Worm (Caenorhabditis elegans) whole organism, young adult: ENCODE measurements around the gene alr-1.
A peak's percentile ranks its signal among the peaks of the same experiment; 100 is the strongest.

Source experiments
- F22D6.2 ChIP-seq: sonication (generic microtip); optimal IDR thresholded peaks from 2 replicates; lab custom pipeline; 2016; ENCODE audit warnings: mild to moderate bottlenecking, missing genetic modification characterization, missing compliant biosample characterization
- F39B2.1 ChIP-seq: fragments of 200-800 bp; sonication (Bioruptor generic); IDR thresholded peaks from 2 replicates; pipeline ENCODE4 v1.3.6; 2022; ENCODE audit warnings: missing genetic modification reagents, missing genetic modification characterization, missing compliant biosample characterization
- F49E8.2 ChIP-seq: sonication (generic microtip); optimal IDR thresholded peaks from 3 replicates; lab custom pipeline; 2017; ENCODE audit warnings: missing genetic modification characterization, mild to moderate bottlenecking, missing compliant biosample characterization, antibody characterized with exemption, moderate library complexity; ENCODE audit not compliant: insufficient read depth
- F57C9.4 ChIP-seq: sonication (generic microtip); optimal IDR thresholded peaks from 2 replicates; lab custom pipeline; 2017; ENCODE audit warnings: mild to moderate bottlenecking, missing genetic modification characterization, missing compliant biosample characterization
- T07F8.4 ChIP-seq: sonication (generic microtip); optimal IDR thresholded peaks from 2 replicates; lab custom pipeline; 2016; ENCODE audit warnings: mild to moderate bottlenecking, missing genetic modification characterization, moderate library complexity, missing compliant biosample characterization
- T26A5.8 ChIP-seq: sonication (generic microtip); optimal IDR thresholded peaks from 2 replicates; lab custom pipeline; 2016; ENCODE audit warnings: missing genetic modification characterization, missing compliant biosample characterization
- Y53F4B.3 ChIP-seq: fragments of 200-800 bp; sonication (Bioruptor generic); IDR thresholded peaks from 2 replicates; pipeline ENCODE4 v1.3.6; 2022; ENCODE audit warnings: missing genetic modification reagents, missing genetic modification characterization, missing compliant biosample characterization
- Y56A3A.18 ChIP-seq: fragments of 200-800 bp; sonication (Bioruptor generic); IDR thresholded peaks from 2 replicates; pipeline ENCODE4 v1.3.6; 2022; ENCODE audit warnings: missing genetic modification reagents, missing genetic modification characterization, missing compliant biosample characterization
- ama-1 ChIP-seq, 3 experiments: fragments of 150-350 bp in 1 of 3; sonication (generic microtip) in 2 of 3; optimal IDR thresholded peaks; 2 replicates each; lab custom pipeline; 2014 to 2018; ENCODE audit warnings: missing biosample characterization in 2 of 3, missing genetic modification characterization in 2 of 3, missing genetic modification reagents in 2 of 3
- athp-1 ChIP-seq: sonication (generic microtip); optimal IDR thresholded peaks from 2 replicates; lab custom pipeline; 2017; ENCODE audit warnings: mild to moderate bottlenecking, missing genetic modification characterization, missing compliant biosample characterization
- attf-3 ChIP-seq: fragments of 200-800 bp; sonication (Bioruptor generic); conservative IDR thresholded peaks from 2 replicates; pipeline ENCODE4 v1.3.6; 2022; ENCODE audit warnings: missing genetic modification reagents, missing genetic modification characterization, missing compliant biosample characterization
- bed-1 ChIP-seq: fragments of 200-800 bp; sonication (Bioruptor generic); IDR thresholded peaks from 2 replicates; pipeline ENCODE4 v1.3.6; 2022; ENCODE audit warnings: missing genetic modification reagents, missing genetic modification characterization, missing compliant biosample characterization
- dox-1 ChIP-seq: fragments of 200-800 bp; sonication (Bioruptor generic); IDR thresholded peaks from 2 replicates; pipeline ENCODE4 v1.3.6; 2022; ENCODE audit warnings: missing genetic modification reagents, missing genetic modification characterization, missing compliant biosample characterization
- ekl-4 ChIP-seq: fragments of 200-800 bp; sonication (Bioruptor generic); IDR thresholded peaks from 2 replicates; pipeline ENCODE4 v1.3.6; 2022; ENCODE audit warnings: missing genetic modification reagents, missing genetic modification characterization, missing compliant biosample characterization
- fkh-3 ChIP-seq: sonication (generic microtip); optimal IDR thresholded peaks from 2 replicates; lab custom pipeline; 2016; ENCODE audit warnings: mild to moderate bottlenecking, missing genetic modification characterization, missing compliant biosample characterization
- gei-17 ChIP-seq: fragments of 200-800 bp; sonication (Bioruptor generic); optimal IDR thresholded peaks from 2 replicates; lab custom pipeline; 2018; ENCODE audit warnings: mild to moderate bottlenecking, missing genetic modification characterization, missing compliant biosample characterization
- hlh-12 ChIP-seq: sonication (generic microtip); optimal IDR thresholded peaks from 2 replicates; lab custom pipeline; 2016; ENCODE audit warnings: missing genetic modification characterization, missing compliant biosample characterization
- hrde-1 ChIP-seq: sonication (generic microtip); optimal IDR thresholded peaks from 2 replicates; lab custom pipeline; 2016; ENCODE audit warnings: missing genetic modification characterization, mild to moderate bottlenecking, missing compliant biosample characterization, moderate library complexity, missing genotype, missing genetic modification reagents, borderline replicate concordance
- let-526 ChIP-seq: fragments of 200-800 bp; sonication (Bioruptor generic); IDR thresholded peaks from 2 replicates; pipeline ENCODE4 v1.3.6; 2022; ENCODE audit warnings: missing genetic modification reagents, missing genetic modification characterization, missing compliant biosample characterization
- lin-26 ChIP-seq: fragments of 200-800 bp; sonication (Bioruptor generic); IDR thresholded peaks from 2 replicates; pipeline ENCODE4 v1.3.6; 2022; ENCODE audit warnings: missing genetic modification reagents, missing genetic modification characterization, missing compliant biosample characterization
- lir-1 ChIP-seq: fragments of 200-800 bp; sonication (Bioruptor generic); conservative IDR thresholded peaks from 2 replicates; pipeline ENCODE4 v1.3.6; 2022; ENCODE audit warnings: missing genetic modification reagents, missing genetic modification characterization, missing compliant biosample characterization
- lsy-27 ChIP-seq: sonication (generic microtip); optimal IDR thresholded peaks from 2 replicates; lab custom pipeline; 2017; ENCODE audit warnings: missing genetic modification characterization, mild to moderate bottlenecking, missing compliant biosample characterization, antibody characterized with exemption, missing genotype, borderline replicate concordance; ENCODE audit not compliant: insufficient read depth
- madf-8 ChIP-seq: fragments of 200-800 bp; sonication (Bioruptor generic); conservative IDR thresholded peaks from 2 replicates; pipeline ENCODE4 v1.3.6; 2022; ENCODE audit warnings: missing genetic modification reagents, missing genetic modification characterization, missing compliant biosample characterization
- mcd-1 ChIP-seq: fragments of 200-800 bp; sonication (Bioruptor generic); IDR thresholded peaks from 2 replicates; pipeline ENCODE4 v1.3.6; 2022; ENCODE audit warnings: missing genetic modification reagents, missing genetic modification characterization, missing compliant biosample characterization
- nfyb-1 ChIP-seq: fragments of 200-800 bp; sonication (Bioruptor generic); IDR thresholded peaks from 2 replicates; pipeline ENCODE4 v1.3.6; 2022; ENCODE audit warnings: missing genetic modification reagents, missing genetic modification characterization, missing compliant biosample characterization
- nhr-27 ChIP-seq: fragments of 200-800 bp; sonication (Bioruptor generic); optimal IDR thresholded peaks from 2 replicates; lab custom pipeline; 2018; ENCODE audit warnings: mild to moderate bottlenecking, missing genetic modification characterization, moderate library complexity, missing compliant biosample characterization
- nhr-90 ChIP-seq: sonication (generic microtip); optimal IDR thresholded peaks from 2 replicates; lab custom pipeline; 2016; ENCODE audit warnings: missing genotype, mild to moderate bottlenecking, missing genetic modification characterization, missing compliant biosample characterization
- pha-4 ChIP-seq: fragments of 150-350 bp; sonication (generic microtip); optimal IDR thresholded peaks from 2 replicates; lab custom pipeline; 2014; ENCODE audit warnings: missing biosample characterization, missing genetic modification reagents, missing genetic modification characterization
- rcor-1 ChIP-seq: fragments of 200-800 bp; sonication (Bioruptor generic); IDR thresholded peaks from 2 replicates; pipeline ENCODE4 v1.3.6; 2022; ENCODE audit warnings: missing genetic modification reagents, missing genetic modification characterization, missing compliant biosample characterization
- rpc-1 ChIP-seq, 2 experiments: fragments of 150-350 bp in 1 of 2; sonication (generic microtip) in 1 of 2; optimal IDR thresholded peaks; 2 replicates each; lab custom pipeline; 2014 to 2018; ENCODE audit warnings: missing biosample characterization in 1 of 2, missing genetic modification characterization in 1 of 2, missing genetic modification reagents in 1 of 2, missing genotype in 1 of 2
- snpc-1.1 ChIP-seq: sonication (generic microtip); optimal IDR thresholded peaks from 2 replicates; lab custom pipeline; 2017; ENCODE audit warnings: missing genetic modification characterization, mild to moderate bottlenecking, missing compliant biosample characterization, antibody characterized with exemption, moderate library complexity, missing genotype, missing genetic modification reagents; ENCODE audit not compliant: insufficient read depth
- snpc-1.3 ChIP-seq: sonication (generic microtip); optimal IDR thresholded peaks from 2 replicates; lab custom pipeline; 2017; ENCODE audit warnings: missing genetic modification characterization, mild to moderate bottlenecking, missing compliant biosample characterization, antibody characterized with exemption, moderate library complexity, missing genotype, missing genetic modification reagents; ENCODE audit not compliant: insufficient read depth
- snpc-3.4 ChIP-seq: sonication (generic microtip); optimal IDR thresholded peaks from 2 replicates; lab custom pipeline; 2017; ENCODE audit warnings: missing genetic modification characterization, mild to moderate bottlenecking, missing compliant biosample characterization, antibody characterized with exemption, moderate library complexity, missing genotype, missing genetic modification reagents
- snpc-4 ChIP-seq, 5 experiments: fragments of 150-350 bp in 1 of 5; sonication (generic microtip) in 4 of 5; optimal IDR thresholded peaks; 2 replicates each; lab custom pipeline; 2014 to 2018; ENCODE audit warnings: missing genetic modification characterization in 5 of 5, missing biosample characterization in 3 of 5, antibody characterized with exemption in 2 of 5, mild to moderate bottlenecking in 2 of 5, missing compliant biosample characterization in 2 of 5, missing genotype in 2 of 5, moderate library complexity in 2 of 5, missing genetic modification reagents in 1 of 5
- sptf-2 ChIP-seq: fragments of 200-800 bp; sonication (Bioruptor generic); optimal IDR thresholded peaks from 2 replicates; lab custom pipeline; 2018; ENCODE audit warnings: mild to moderate bottlenecking, missing genetic modification characterization, missing compliant biosample characterization
- tbx-9 ChIP-seq: sonication (generic microtip); optimal IDR thresholded peaks from 2 replicates; lab custom pipeline; 2016; ENCODE audit warnings: borderline replicate concordance, missing genetic modification characterization, inconsistent platforms, missing compliant biosample characterization
- tlf-1 ChIP-seq: fragments of 200-800 bp; sonication (Bioruptor generic); optimal IDR thresholded peaks from 2 replicates; lab custom pipeline; 2018; ENCODE audit warnings: mild to moderate bottlenecking, missing genetic modification characterization, missing compliant biosample characterization
- xnd-1 ChIP-seq: sonication (generic microtip); optimal IDR thresholded peaks from 2 replicates; lab custom pipeline; 2016; ENCODE audit warnings: missing genotype, missing genetic modification reagents, missing genetic modification characterization, missing compliant biosample characterization
- zim-3 ChIP-seq: sonication (generic microtip); optimal IDR thresholded peaks from 2 replicates; lab custom pipeline; 2017; ENCODE audit warnings: mild to moderate bottlenecking, missing genetic modification characterization, moderate library complexity, missing compliant biosample characterization
- ztf-18 ChIP-seq: sonication (generic microtip); optimal IDR thresholded peaks from 2 replicates; lab custom pipeline; 2016; ENCODE audit warnings: missing genotype, mild to moderate bottlenecking, missing genetic modification characterization, missing compliant biosample characterization
- ztf-26 ChIP-seq: sonication (generic microtip); optimal IDR thresholded peaks from 2 replicates; lab custom pipeline; 2017; ENCODE audit warnings: missing genetic modification characterization, missing compliant biosample characterization
- ztf-28 ChIP-seq: fragments of 200-800 bp; sonication (Bioruptor generic); IDR thresholded peaks from 2 replicates; pipeline ENCODE4 v1.3.6; 2022; ENCODE audit warnings: missing genetic modification reagents, missing genetic modification characterization, missing compliant biosample characterization

alr-1 gene

DNA sequence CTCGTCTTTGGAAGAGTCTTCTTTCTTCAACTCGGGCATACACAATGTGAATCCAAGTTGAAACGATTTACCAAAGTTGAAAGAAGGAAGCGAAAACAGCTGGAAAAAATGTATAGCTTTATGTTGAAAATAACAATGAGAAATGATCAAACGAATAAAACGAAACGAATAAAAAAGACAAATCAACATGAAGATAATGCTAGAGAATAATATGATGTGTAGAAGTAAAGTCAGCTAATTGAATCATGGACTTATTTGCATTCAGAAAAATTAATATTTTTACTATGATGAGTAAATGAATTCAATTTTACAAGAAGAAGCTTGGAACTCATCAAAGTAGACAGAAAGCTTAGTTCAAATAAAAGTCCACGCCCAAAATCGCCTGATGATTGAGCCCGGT is at the start of gene alr-1:
Gene alr-1, minus strand, starts transcription at position 101 of the 400 bp plus-strand sequence.
- TF ChIP-seq athp-1 (tag; lab: Kevin White, UChicago) (no peak), F49E8.2 (tag; lab: Kevin White, UChicago) (no peak), tbx-9 (tag; lab: Kevin White, UChicago) (no peak), sptf-2 (GFP tag; lab: Kevin White, UChicago) (no peak), nhr-27 (tag; lab: Kevin White, UChicago) (no peak), F22D6.2 (no peak), ama-1 (optimal IDR thresholded peaks at IDR 0.05; lab: Kevin White, UChicago) (no peak), ama-1 (GFP tag; optimal IDR thresholded peaks at IDR 0.05; lab: Kevin White, UChicago) (no peak), ekl-4 (GFP tag; lab: Robert Waterston, UW) (no peak), nhr-90 (tag; lab: Kevin White, UChicago) (no peak), madf-8 (GFP tag; lab: Robert Waterston, UW) (no peak), snpc-3.4 (no peak), tlf-1 (GFP tag; lab: Kevin White, UChicago) (no peak)
- TF ChIP-seq, all 124 proteins: peak for 0

DNA sequence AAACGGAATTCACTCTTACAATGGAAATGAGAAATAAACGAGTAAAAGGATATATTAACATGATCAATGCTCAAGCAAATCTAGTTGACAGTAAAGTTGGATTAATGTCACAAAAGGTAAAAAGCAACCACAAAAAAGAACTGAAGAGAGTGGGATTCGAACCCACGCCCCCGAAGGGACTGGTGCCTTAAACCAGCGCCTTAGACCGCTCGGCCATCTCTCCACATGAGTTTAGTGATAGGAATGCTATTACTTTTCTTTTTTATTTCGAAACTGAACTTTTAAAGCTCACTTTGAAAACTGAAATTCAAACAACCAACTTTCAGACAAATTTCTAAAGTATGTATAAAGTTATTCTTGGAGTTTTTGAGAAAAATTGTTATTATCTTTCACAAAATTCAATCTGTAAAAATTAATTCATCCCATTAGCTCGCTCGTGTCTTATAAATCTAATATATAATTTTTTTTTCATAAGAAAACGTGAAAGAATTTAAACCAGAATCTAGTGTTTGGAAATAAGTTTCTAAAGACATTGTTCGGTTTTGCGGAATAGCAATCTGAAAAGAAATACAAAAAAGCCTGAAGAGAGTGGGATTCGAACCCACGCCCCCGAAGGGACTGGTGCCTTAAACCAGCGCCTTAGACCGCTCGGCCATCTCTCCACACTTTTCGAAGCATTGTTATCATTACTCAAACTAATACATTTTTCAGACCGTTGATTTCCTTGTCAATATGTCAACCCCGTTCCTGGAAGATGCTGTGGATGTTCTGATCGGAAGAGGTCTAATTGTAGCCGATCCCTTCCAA is 37.6 kb upstream of the alr-1 start:
- no peak for TF ChIP-seq snpc-1.1 (tag; lab: Kevin White, UChicago)
- peak; percentile 18 for TF ChIP-seq zim-3 (tag; lab: Kevin White, UChicago)
- TF ChIP-seq mcd-1: no peak
- no peak for TF ChIP-seq lir-1 (GFP tag; lab: Robert Waterston, UW)
- TF ChIP-seq rcor-1 (GFP tag; lab: Robert Waterston, UW): peak; percentile 38; the same call in 1 of the 2 replicates
- TF ChIP-seq let-526 (GFP tag; lab: Robert Waterston, UW): no peak
- TF ChIP-seq ztf-18: peak; percentile 52
- TF ChIP-seq tlf-1 (GFP tag; lab: Kevin White, UChicago): no peak
- TF ChIP-seq fkh-3: no peak
- no peak for TF ChIP-seq ztf-26 (tag; lab: Kevin White, UChicago)
- no peak for TF ChIP-seq bed-1 (GFP tag; lab: Robert Waterston, UW)
- peak; percentile 56 for TF ChIP-seq snpc-1.3 (tag; lab: Kevin White, UChicago)
- TF ChIP-seq Y56A3A.18 (GFP tag; lab: Robert Waterston, UW): peak; percentile 62; the same call in 1 of the 2 replicates
- TF ChIP-seq attf-3: no peak
- peak; percentile 42; the same call in 1 of the 2 replicates for TF ChIP-seq dox-1 (GFP tag; lab: Robert Waterston, UW)
- TF ChIP-seq gei-17 (GFP tag; lab: Kevin White, UChicago): no peak
- TF ChIP-seq F57C9.4 (tag; lab: Kevin White, UChicago): no peak
- TF ChIP-seq nhr-27 (tag; lab: Kevin White, UChicago): peak; percentile 45
- no peak for TF ChIP-seq T26A5.8 (tag; lab: Kevin White, UChicago)
- TF ChIP-seq snpc-4 (GFP tag; optimal IDR thresholded peaks at IDR 0.05; lab: Kevin White, UChicago): no peak
- peak in 1 of 4 experiments; percentile 33 for TF ChIP-seq snpc-4 (tag; optimal IDR thresholded peaks at IDR 0.05; lab: Kevin White, UChicago)
- 0 out of 2 replicates have a peak, but pooled peaks have one; percentile 21 for TF ChIP-seq Y53F4B.3 (GFP tag; lab: Robert Waterston, UW)
- TF ChIP-seq T07F8.4 (tag; lab: Kevin White, UChicago): peak; percentile 46
- no peak for TF ChIP-seq hlh-12 (tag; lab: Kevin White, UChicago)
- no peak for TF ChIP-seq pha-4 (tag; lab: Kevin White, UChicago)
- 0 out of 2 replicates have a peak, but pooled peaks have one; percentile 32 for TF ChIP-seq ztf-28 (GFP tag; lab: Robert Waterston, UW)
- TF ChIP-seq nfyb-1 (GFP tag; lab: Robert Waterston, UW): 0 out of 2 replicates have a peak, but pooled peaks have one; percentile 12
- TF ChIP-seq xnd-1 (tag; lab: Kevin White, UChicago): no peak
- peak; percentile 87 for TF ChIP-seq lin-26 (GFP tag; lab: Robert Waterston, UW)
- TF ChIP-seq lsy-27 (tag; lab: Kevin White, UChicago): no peak
- TF ChIP-seq hrde-1 (tag; lab: Kevin White, UChicago): peak; percentile 68
- TF ChIP-seq F39B2.1 (GFP tag; lab: Robert Waterston, UW): no peak
- TF ChIP-seq rpc-1 (optimal IDR thresholded peaks at IDR 0.05; lab: Kevin White, UChicago): peak; percentile 85
- peak; percentile 86 for TF ChIP-seq rpc-1 (tag; optimal IDR thresholded peaks at IDR 0.05; lab: Kevin White, UChicago)
